Fruit fly (Drosophila melanogaster) S2 (cell line): ENCODE results near the gene Osbp.

Experiments used
- CG8478 ChIP-seq: fragments of >200 bp; optimal IDR thresholded peaks from 2 replicates; lab custom pipeline; 2018
- CTCF ChIP-seq, 2 experiments: fragments of >200 bp; optimal IDR thresholded peaks; 2 replicates each; lab custom pipeline; 2018

The Osbp gene

DNA sequence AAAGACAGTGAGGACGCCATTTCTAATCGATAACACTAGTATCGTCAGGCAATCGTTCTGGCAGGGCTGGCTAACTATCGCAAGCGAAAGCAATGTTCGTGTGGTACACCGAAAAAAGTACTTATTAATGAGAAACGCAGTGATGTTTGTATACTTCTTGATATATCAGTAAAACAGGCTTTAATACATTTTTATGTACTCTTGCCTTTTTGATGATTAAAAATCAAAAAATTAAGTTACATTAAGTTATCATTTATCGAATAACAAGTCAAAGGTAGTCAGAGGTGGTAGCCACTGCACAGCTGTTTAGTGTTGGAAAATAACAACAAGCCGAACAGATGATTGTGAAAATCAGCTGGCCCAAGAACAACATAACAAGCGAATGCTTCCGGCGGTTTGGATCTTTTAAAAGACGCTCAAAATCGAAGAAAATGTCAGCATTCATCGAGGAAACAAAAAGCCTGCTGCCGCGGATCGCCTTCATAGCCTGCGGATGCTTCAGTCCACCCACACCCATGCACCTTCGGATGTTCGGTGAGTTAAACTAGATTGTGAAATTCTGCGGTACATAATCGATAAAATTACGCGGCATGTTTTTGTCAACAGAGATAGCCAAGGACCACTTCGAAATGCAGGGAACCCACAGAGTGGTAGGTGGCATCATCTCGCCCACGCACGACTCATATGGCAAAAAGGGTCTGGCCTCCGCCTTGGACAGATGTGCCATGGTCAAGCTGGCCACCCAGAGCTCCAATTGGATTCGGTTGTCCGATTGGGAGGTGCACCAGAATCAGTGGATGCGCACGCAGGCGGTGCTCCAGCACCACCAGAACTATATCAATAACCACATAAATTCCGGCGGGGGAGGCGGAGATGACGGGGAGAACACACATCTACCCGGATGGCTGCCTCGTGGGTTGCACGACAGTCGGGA, 7.2 kb upstream of the Osbp start, which contains the start of the genes ssh and Nmnat:
ssh (minus strand) TSS at position 37 of the 934 bp plus-strand sequence.
Nmnat (plus strand) TSS at position 318 of the 934 bp plus-strand sequence.
- TF ChIP-seq CTCF (optimal IDR thresholded peaks at IDR 0.05; lab: Kevin White, UChicago) (no peak), CG8478 (lab: Kevin White, UChicago) (no peak)

dm6 chr3R:24935758-24936157, 2.3 kb downstream of the Osbp start:
- TF ChIP-seq CG8478 (lab: Kevin White, UChicago) (no peak), CTCF (optimal IDR thresholded peaks at IDR 0.05; lab: Kevin White, UChicago) (no peak)

DNA sequence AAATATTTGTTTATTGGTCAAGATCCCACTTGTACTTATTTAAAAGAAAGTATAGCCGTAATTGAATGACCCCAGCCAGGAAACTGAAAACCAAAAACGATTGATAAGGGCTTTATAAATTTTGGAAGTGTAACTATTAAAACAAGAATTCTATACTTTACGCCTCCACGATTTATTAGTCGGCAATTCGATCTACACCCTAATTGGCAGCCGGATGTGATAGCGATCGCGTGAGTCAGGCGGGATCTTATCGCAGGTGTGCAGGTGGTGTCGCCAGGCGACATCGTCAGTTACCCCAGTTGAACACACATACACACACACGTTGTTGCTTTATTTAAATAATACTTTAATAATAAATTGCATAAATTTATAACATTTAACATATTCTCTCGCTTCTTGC, 3.5 kb downstream of the Osbp start:
- TF ChIP-seq CG8478 (lab: Kevin White, UChicago), result no peak

- TF ChIP-seq CTCF (optimal IDR thresholded peaks at IDR 0.05; lab: Kevin White, UChicago), result no peak
Observed at dm6 chr3R:24931856-24932255, 6.2 kb downstream of the Osbp start, which contains the start of gene CG11771. CG11771 (plus strand) TSS chr3R:24932010.

- TF ChIP-seq CG8478 (lab: Kevin White, UChicago) (no peak), CTCF (optimal IDR thresholded peaks at IDR 0.05; lab: Kevin White, UChicago) (no peak)
Observed at dm6 chr3R:24926752-24927320, 11.2 kb downstream of the Osbp start.

DNA sequence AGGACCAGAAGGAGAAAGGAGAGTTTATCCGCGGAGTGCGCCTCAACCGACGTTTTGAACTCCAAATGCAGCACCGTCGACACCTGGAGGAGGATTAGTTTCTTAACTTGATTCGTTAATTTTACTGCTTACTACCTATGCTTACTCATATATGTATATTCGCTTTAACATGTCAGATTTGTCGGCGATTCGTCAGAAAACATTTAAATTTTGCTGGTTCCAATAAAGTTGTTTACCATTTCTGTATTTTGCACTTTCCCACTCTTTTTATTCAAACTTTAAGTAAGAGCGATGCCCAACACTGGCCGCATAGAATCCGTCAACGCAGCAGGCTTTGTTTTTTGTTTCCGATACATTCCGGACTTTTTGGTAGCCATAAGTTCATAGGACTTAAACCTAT, 13.1 kb downstream of the Osbp start, which contains the start of gene Trf4-2:
Trf4-2 (plus strand) TSS at position 301 of the 400 bp plus-strand sequence.
- TF ChIP-seq CG8478 (lab: Kevin White, UChicago), result no peak
- no peak for TF ChIP-seq CTCF (optimal IDR thresholded peaks at IDR 0.05; lab: Kevin White, UChicago)

DNA sequence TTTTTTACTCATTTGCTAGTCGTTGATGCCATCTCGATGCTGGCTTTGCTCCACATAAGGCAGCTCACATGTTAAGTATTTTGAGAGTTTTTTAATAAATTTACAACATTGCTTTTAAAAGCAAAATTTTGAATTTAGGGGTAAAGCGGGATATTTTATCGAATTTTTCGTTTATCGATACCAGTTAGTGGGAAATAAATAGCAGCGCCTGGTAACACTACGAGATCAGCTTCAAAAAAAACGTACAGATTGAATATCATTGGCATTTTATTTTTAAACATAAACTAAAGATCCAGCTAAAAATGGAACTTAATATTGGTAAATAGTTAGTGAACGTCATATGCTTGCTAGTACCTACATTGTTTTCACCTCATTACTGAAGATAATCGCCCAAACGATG, 15.8 kb downstream of the Osbp start, which contains the start of gene Mink:
Mink (plus strand) TSS at position 204 of the 400 bp plus-strand sequence.
- no peak for TF ChIP-seq CTCF (optimal IDR thresholded peaks at IDR 0.05; lab: Kevin White, UChicago)
- no peak for TF ChIP-seq CG8478 (lab: Kevin White, UChicago)

DNA sequence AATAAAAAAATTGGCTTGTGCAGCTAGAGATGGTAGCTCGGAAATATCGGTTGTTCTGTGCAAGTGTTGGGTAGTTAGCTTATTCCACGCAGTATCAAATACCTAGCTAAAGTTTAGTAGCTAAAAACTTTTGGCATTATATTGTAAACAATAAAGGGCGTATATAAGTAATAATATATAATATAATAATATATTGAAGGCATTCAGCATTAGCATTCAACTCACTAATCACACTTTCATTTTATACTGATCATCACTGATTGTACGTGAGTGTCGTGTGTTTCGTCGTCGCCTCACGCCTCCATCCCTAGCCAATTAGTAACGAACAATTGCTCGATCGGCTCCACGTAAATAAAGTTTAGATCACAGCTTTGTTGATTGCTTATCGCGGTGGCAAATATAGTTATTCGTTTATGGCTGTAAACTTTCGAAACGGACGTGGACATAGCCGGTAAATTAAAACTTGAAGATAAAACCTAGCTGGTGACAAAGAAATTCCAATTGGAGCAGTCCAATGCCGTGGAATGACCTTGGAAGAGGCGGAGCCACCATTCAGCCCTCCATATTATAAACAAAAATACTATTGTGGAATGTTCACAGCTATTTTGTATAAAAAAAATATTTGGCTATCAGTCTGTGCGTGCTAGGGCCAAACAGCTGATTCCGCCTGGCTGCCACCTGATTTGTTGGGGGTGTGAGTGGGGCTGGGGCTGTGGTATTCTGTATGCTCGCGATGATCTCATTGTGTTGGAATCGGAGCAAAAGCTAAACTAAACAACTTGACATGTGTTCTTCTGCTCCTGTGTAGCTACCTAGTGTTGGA, 20.0 kb downstream of the Osbp start, which contains the start of the genes PIG-S, sud1 and CG11168:
PIG-S (minus strand) TSS at position 51 of the 823 bp plus-strand sequence.
sud1 (minus strand) TSS at position 51 of the 823 bp plus-strand sequence.
CG11168 (plus strand) TSS at position 293 of the 823 bp plus-strand sequence.
- TF ChIP-seq CG8478 (lab: Kevin White, UChicago) (no peak), CTCF (optimal IDR thresholded peaks at IDR 0.05; lab: Kevin White, UChicago) (no peak)

DNA sequence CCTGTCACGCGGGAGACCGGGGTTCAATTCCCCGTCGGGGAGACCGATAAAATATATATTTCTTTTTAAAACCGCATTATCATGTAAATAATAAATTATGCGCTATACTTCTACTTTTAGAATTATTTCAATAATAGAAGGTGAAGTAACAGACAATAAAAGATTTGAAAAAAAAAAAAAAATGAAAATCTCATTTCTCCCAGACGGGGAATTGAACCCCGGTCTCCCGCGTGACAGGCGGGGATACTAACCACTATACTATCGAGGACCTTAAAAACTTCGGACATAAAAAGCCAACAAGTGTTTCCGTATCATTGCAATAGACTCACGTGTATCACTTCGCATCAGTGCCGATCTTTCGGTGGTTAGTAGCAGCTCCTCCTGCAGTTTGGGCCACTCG, 23.2 kb downstream of the Osbp start:
- TF ChIP-seq CTCF (optimal IDR thresholded peaks at IDR 0.05; lab: Kevin White, UChicago) (no peak), CG8478 (lab: Kevin White, UChicago) (no peak)

DNA sequence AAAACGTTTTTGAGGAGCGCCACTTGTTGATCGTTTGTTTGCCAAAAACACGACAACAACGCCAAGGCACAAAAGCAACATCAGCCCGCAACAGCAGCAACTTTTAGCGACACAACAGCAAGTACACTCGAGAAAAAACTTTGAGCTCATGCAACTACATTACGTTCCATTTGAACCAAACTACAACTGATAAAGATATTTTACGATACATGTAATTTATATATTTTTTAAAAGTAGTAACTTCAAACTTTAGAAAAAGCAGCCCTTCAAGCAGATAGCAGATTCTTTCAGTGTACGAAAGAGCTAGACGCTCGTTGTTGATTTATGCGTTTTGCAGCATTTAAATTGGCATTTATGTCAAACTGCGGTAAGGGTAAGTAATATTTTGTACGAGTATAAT, 27.9 kb downstream of the Osbp start:
- TF ChIP-seq CTCF (optimal IDR thresholded peaks at IDR 0.05; lab: Kevin White, UChicago) (no peak), CG8478 (lab: Kevin White, UChicago) (no peak)

DNA sequence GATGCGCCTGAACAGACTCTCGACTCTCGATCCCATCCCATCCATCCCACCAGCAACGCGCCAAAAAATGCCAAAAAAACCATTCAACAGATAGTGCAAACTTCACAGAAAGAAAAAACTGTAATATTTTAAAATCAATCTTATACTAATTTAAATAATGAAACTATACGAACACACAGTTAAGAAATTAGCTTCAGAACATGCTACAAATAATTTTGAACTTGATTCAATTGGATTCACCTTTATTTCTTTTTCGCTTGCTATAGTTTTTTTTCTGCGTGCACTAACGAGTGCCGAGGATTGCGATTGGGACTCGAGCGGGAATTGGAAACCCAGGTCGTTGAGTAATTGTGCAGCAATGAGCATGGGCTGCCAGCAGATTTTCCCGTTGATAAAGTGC, 30.0 kb downstream of the Osbp start:
- TF ChIP-seq CTCF (optimal IDR thresholded peaks at IDR 0.05; lab: Kevin White, UChicago) (no peak), CG8478 (lab: Kevin White, UChicago) (no peak)

DNA sequence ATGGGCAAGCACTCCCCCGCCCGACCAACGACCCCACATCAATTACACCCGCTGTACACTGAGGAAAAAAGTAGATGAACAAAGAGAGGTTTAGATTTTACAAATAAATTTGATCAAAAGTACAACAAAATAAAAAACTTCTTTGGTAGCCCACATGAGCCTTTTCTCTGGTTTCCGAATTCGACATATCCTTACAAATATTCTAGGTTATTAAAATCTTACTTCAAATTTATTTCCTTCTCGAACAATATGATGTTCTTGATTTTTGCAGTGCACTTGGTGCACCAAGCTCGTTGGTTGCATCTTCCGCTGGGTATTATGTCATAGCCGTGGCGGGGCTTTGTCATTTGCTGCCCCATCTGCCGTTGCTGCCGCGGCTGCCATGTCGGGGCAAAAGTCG, 31.4 kb downstream of the Osbp start:
- no peak for TF ChIP-seq CG8478 (lab: Kevin White, UChicago)
- no peak for TF ChIP-seq CTCF (optimal IDR thresholded peaks at IDR 0.05; lab: Kevin White, UChicago)

- no peak for TF ChIP-seq CG8478 (lab: Kevin White, UChicago)
- TF ChIP-seq CTCF (optimal IDR thresholded peaks at IDR 0.05; lab: Kevin White, UChicago), result no peak
Observed at dm6 chr3R:24905959-24906634, 31.9 kb downstream of the Osbp start, which contains the start of gene CG13643. CG13643 (minus strand) TSS chr3R:24906004.
